Fruit fly (Drosophila melanogaster) whole organism, embryonic: ENCODE results near the gene IntS4.
A peak's percentile ranks its signal among the peaks of the same experiment; 100 is the strongest.

ENCODE experiments used
- Bteb2 ChIP-seq: fragments of 200-800 bp; sonication (Bioruptor generic); optimal IDR thresholded peaks from 2 replicates; lab custom pipeline; 2016; ENCODE audit warnings: missing biosample characterization, missing genetic modification characterization
- CG10209 ChIP-seq: fragments of 200-800 bp; sonication (Bioruptor generic); optimal IDR thresholded peaks from 3 replicates; lab custom pipeline; 2017; ENCODE audit warnings: missing biosample characterization, mild to moderate bottlenecking, missing genetic modification characterization, missing genetic modification reagents
- CG10431 ChIP-seq: fragments of 200-800 bp; sonication (Bioruptor generic); optimal IDR thresholded peaks from 3 replicates; lab custom pipeline; 2018; ENCODE audit warnings: missing biosample characterization, mild to moderate bottlenecking, missing genetic modification characterization
- CG12769 ChIP-seq: fragments of 200-800 bp; sonication (Bioruptor generic); optimal IDR thresholded peaks from 2 replicates; lab custom pipeline; 2019; ENCODE audit warnings: missing biosample characterization, mild to moderate bottlenecking, missing genetic modification characterization, moderate library complexity
- CG15479 ChIP-seq: fragments of 200-800 bp; sonication (Bioruptor generic); optimal IDR thresholded peaks from 3 replicates; lab custom pipeline; 2019; ENCODE audit warnings: missing biosample characterization, mild to moderate bottlenecking, missing genetic modification characterization, moderate library complexity
- CG1603 ChIP-seq: fragments of 200-800 bp; sonication (Bioruptor generic); optimal IDR thresholded peaks from 2 replicates; lab custom pipeline; 2019; ENCODE audit warnings: missing biosample characterization, mild to moderate bottlenecking, missing genetic modification characterization, moderate library complexity
- CG17328 ChIP-seq: fragments of 200-800 bp; sonication (Bioruptor generic); IDR thresholded peaks from 2 replicates; pipeline ENCODE4 v1.3.6; 2022; ENCODE audit warnings: missing biosample characterization, missing genetic modification characterization
- CG17361 ChIP-seq: fragments of 200-800 bp; sonication (Bioruptor generic); IDR thresholded peaks from 3 replicates; pipeline ENCODE4 v1.3.6; 2022; ENCODE audit warnings: missing biosample characterization, missing genetic modification characterization
- CG17829 ChIP-seq: fragments of 200-800 bp; optimal IDR thresholded peaks from 2 replicates; lab custom pipeline; 2019; ENCODE audit warnings: missing biosample characterization, mild to moderate bottlenecking, missing genetic modification characterization, moderate library complexity
- CG1832 ChIP-seq: fragments of 200-800 bp; sonication (Bioruptor generic); optimal IDR thresholded peaks from 2 replicates; lab custom pipeline; 2017; ENCODE audit warnings: missing biosample characterization, mild to moderate bottlenecking, missing genetic modification characterization, inconsistent platforms
- CG18619 ChIP-seq: fragments of 200-800 bp; sonication (Bioruptor generic); optimal IDR thresholded peaks from 3 replicates; lab custom pipeline; 2017; ENCODE audit warnings: missing biosample characterization, mild to moderate bottlenecking, missing genetic modification characterization
- CG2202 ChIP-seq: fragments of 200-800 bp; sonication (Bioruptor generic); optimal IDR thresholded peaks from 2 replicates; lab custom pipeline; 2018; ENCODE audit warnings: missing biosample characterization, mild to moderate bottlenecking, missing genetic modification characterization
- CG3065 ChIP-seq: fragments of 200-800 bp; sonication (Bioruptor generic); optimal IDR thresholded peaks from 2 replicates; lab custom pipeline; 2016; ENCODE audit warnings: missing biosample characterization, missing genetic modification characterization
- CG32767 ChIP-seq: fragments of 200-800 bp; sonication (Bioruptor generic); IDR thresholded peaks from 2 replicates; pipeline ENCODE4 v1.3.6; 2022; ENCODE audit warnings: missing biosample characterization, missing genetic modification characterization
- CG42726 ChIP-seq: fragments of 200-800 bp; sonication (Bioruptor generic); IDR thresholded peaks from 2 replicates; pipeline ENCODE4 v1.3.6; 2022; ENCODE audit warnings: missing biosample characterization, missing genetic modification characterization; ENCODE audit not compliant: partially characterized antibody
- CG4282 ChIP-seq: fragments of 200-800 bp; sonication (Bioruptor generic); optimal IDR thresholded peaks from 2 replicates; lab custom pipeline; 2016; ENCODE audit warnings: missing biosample characterization, missing genetic modification characterization
- CG7839 ChIP-seq: fragments of 200-800 bp; sonication (Bioruptor generic); optimal IDR thresholded peaks from 3 replicates; lab custom pipeline; 2018; ENCODE audit warnings: missing biosample characterization, mild to moderate bottlenecking, missing genetic modification characterization, moderate library complexity
- CG7987 ChIP-seq: fragments of 200-800 bp; sonication (Bioruptor generic); optimal IDR thresholded peaks from 2 replicates; lab custom pipeline; 2018; ENCODE audit warnings: missing biosample characterization, mild to moderate bottlenecking, missing genetic modification characterization, moderate library complexity
- CG9609 ChIP-seq: fragments of 200-800 bp; sonication (Bioruptor generic); optimal IDR thresholded peaks from 3 replicates; lab custom pipeline; 2016; ENCODE audit warnings: missing biosample characterization, missing genetic modification characterization
- D19A ChIP-seq: fragments of 200-800 bp; optimal IDR thresholded peaks from 3 replicates; lab custom pipeline; 2019; ENCODE audit warnings: missing biosample characterization, mild to moderate bottlenecking, missing genetic modification characterization, moderate library complexity
- Dref ChIP-seq: fragments of 200-800 bp; sonication (Bioruptor generic); IDR thresholded peaks from 2 replicates; pipeline ENCODE4 v1.3.6; 2022; ENCODE audit warnings: missing biosample characterization, missing genetic modification characterization
- E2f1 ChIP-seq: fragments of 200-800 bp; sonication (Bioruptor generic); IDR thresholded peaks from 2 replicates; pipeline ENCODE4 v1.3.6; 2022; ENCODE audit warnings: missing biosample characterization, missing genetic modification characterization
- HLH4C ChIP-seq: fragments of 200-800 bp; sonication (Bioruptor generic); IDR thresholded peaks from 3 replicates; pipeline ENCODE4 v1.3.6; 2022; ENCODE audit warnings: missing biosample characterization, missing genetic modification characterization; ENCODE audit not compliant: partially characterized antibody
- HLH54F ChIP-seq: fragments of 200-800 bp; sonication (Bioruptor generic); optimal IDR thresholded peaks from 3 replicates; lab custom pipeline; 2016; ENCODE audit warnings: missing biosample characterization, missing genetic modification characterization
- HmgD ChIP-seq: fragments of 200-800 bp; sonication (Bioruptor generic); optimal IDR thresholded peaks from 3 replicates; lab custom pipeline; 2016; ENCODE audit warnings: missing biosample characterization, missing genetic modification characterization
- HmgZ ChIP-seq: fragments of 200-800 bp; sonication (Bioruptor generic); optimal IDR thresholded peaks from 2 replicates; lab custom pipeline; 2018; ENCODE audit warnings: missing biosample characterization, mild to moderate bottlenecking, missing genetic modification characterization
- NFAT ChIP-seq: fragments of 200-800 bp; sonication (Bioruptor generic); IDR thresholded peaks from 2 replicates; pipeline ENCODE4 v1.3.6; 2022; ENCODE audit warnings: missing biosample characterization, missing genetic modification characterization
- Scr ChIP-seq: fragments of 200-800 bp; sonication (Bioruptor generic); IDR thresholded peaks from 2 replicates; pipeline ENCODE4 v1.3.6; 2022; ENCODE audit warnings: missing biosample characterization, missing genetic modification characterization; ENCODE audit not compliant: partially characterized antibody
- Six4 ChIP-seq: fragments of 200-800 bp; sonication (Bioruptor generic); optimal IDR thresholded peaks from 2 replicates; lab custom pipeline; 2016; ENCODE audit warnings: missing biosample characterization, missing genetic modification characterization
- caup ChIP-seq: fragments of 200-800 bp; sonication (Bioruptor generic); optimal IDR thresholded peaks from 3 replicates; lab custom pipeline; 2017; ENCODE audit warnings: missing biosample characterization, mild to moderate bottlenecking, missing genetic modification characterization, moderate library complexity; ENCODE audit not compliant: severe bottlenecking
- chinmo ChIP-seq: fragments of 200-800 bp; sonication (Bioruptor generic); IDR thresholded peaks from 4 replicates; pipeline ENCODE4 v1.3.6; 2022; ENCODE audit warnings: missing biosample characterization, missing genetic modification characterization; ENCODE audit not compliant: partially characterized antibody
- dm ChIP-seq: fragments of 200-800 bp; sonication (Bioruptor generic); optimal IDR thresholded peaks from 3 replicates; lab custom pipeline; 2016; ENCODE audit warnings: missing biosample characterization, missing genetic modification characterization
- fu2 ChIP-seq: fragments of 200-800 bp; sonication (Bioruptor generic); optimal IDR thresholded peaks from 2 replicates; lab custom pipeline; 2016; ENCODE audit warnings: missing biosample characterization, missing genetic modification characterization
- hbn ChIP-seq: fragments of 200-800 bp; sonication (Bioruptor generic); IDR thresholded peaks from 2 replicates; pipeline ENCODE4 v1.3.6; 2022; ENCODE audit warnings: missing biosample characterization, missing genetic modification characterization; ENCODE audit not compliant: partially characterized antibody
- her ChIP-seq: fragments of 200-800 bp; sonication (Bioruptor generic); optimal IDR thresholded peaks from 2 replicates; lab custom pipeline; 2016; ENCODE audit warnings: missing biosample characterization, missing genetic modification characterization
- kni ChIP-seq: fragments of 200-800 bp; sonication (Bioruptor generic); optimal IDR thresholded peaks from 3 replicates; lab custom pipeline; 2017; ENCODE audit warnings: mild to moderate bottlenecking, missing biosample characterization, missing genetic modification reagents, missing genetic modification characterization
- lbe ChIP-seq: fragments of 200-800 bp; sonication (Bioruptor generic); optimal IDR thresholded peaks from 2 replicates; lab custom pipeline; 2016; ENCODE audit warnings: missing biosample characterization, mild to moderate bottlenecking, missing genetic modification characterization
- mld ChIP-seq: fragments of 200-800 bp; sonication (Bioruptor generic); IDR thresholded peaks from 3 replicates; pipeline ENCODE4 v1.3.6; 2022; ENCODE audit warnings: missing biosample characterization, missing genetic modification characterization; ENCODE audit not compliant: partially characterized antibody
- onecut ChIP-seq: fragments of 200-800 bp; sonication (Bioruptor generic); IDR thresholded peaks from 2 replicates; pipeline ENCODE4 v1.3.6; 2022; ENCODE audit warnings: missing biosample characterization, missing genetic modification characterization
- peb ChIP-seq: fragments of 200-800 bp; sonication (Bioruptor generic); IDR thresholded peaks from 2 replicates; pipeline ENCODE4 v1.3.6; 2022; ENCODE audit warnings: missing biosample characterization, missing genetic modification characterization
- pita ChIP-seq: fragments of 200-800 bp; sonication (Bioruptor generic); optimal IDR thresholded peaks from 2 replicates; lab custom pipeline; 2017; ENCODE audit warnings: missing biosample characterization, mild to moderate bottlenecking, missing genetic modification characterization
- run ChIP-seq: fragments of 200-800 bp; sonication (Bioruptor generic); optimal IDR thresholded peaks from 3 replicates; lab custom pipeline; 2018; ENCODE audit warnings: missing biosample characterization, mild to moderate bottlenecking, missing genetic modification characterization
- sens ChIP-seq: fragments of 200-800 bp; sonication (Bioruptor generic); peaks from one replicate; lab custom pipeline; 2016; ENCODE audit warnings: missing biosample characterization, missing genetic modification characterization
- tin ChIP-seq: fragments of 200-800 bp; sonication (Bioruptor generic); optimal IDR thresholded peaks from 3 replicates; lab custom pipeline; 2016; ENCODE audit warnings: missing biosample characterization, missing genetic modification characterization
- unpg ChIP-seq: fragments of 200-800 bp; sonication (Bioruptor generic); optimal IDR thresholded peaks from 3 replicates; lab custom pipeline; 2018; ENCODE audit warnings: missing biosample characterization, mild to moderate bottlenecking, missing genetic modification characterization, moderate library complexity
- vnd ChIP-seq: fragments of 200-800 bp; sonication (Bioruptor generic); IDR thresholded peaks from 3 replicates; pipeline ENCODE4 v1.3.6; 2022; ENCODE audit warnings: missing biosample characterization, missing genetic modification characterization; ENCODE audit not compliant: partially characterized antibody
- wor ChIP-seq: fragments of 200-800 bp; sonication (Bioruptor generic); IDR thresholded peaks from 2 replicates; pipeline ENCODE4 v1.3.6; 2022; ENCODE audit warnings: missing biosample characterization, missing genetic modification characterization

The IntS4 gene

dm6 chrX:8561404-8562397, 3.1 kb upstream of the IntS4 start (continued):
- peak; percentile 59; the same call in 1 of the 3 replicates for TF ChIP-seq mld (GFP tag; lab: Robert Waterston, UW)
- TF ChIP-seq CG7987 (GFP tag; lab: Kevin White, UChicago), result no peak
- TF ChIP-seq HmgD (GFP tag; lab: Kevin White, UChicago), result no peak
- TF ChIP-seq run (tag; lab: Kevin White, UChicago), result no peak
- 0 out of 3 replicates have a peak, but pooled peaks have one; percentile 45 for TF ChIP-seq vnd (GFP tag; lab: Robert Waterston, UW)
- TF ChIP-seq CG17829 (tag; lab: Kevin White, UChicago), result no peak
- TF ChIP-seq HmgZ (tag; lab: Kevin White, UChicago), result peak; percentile 12
- no peak for TF ChIP-seq Six4 (GFP tag; lab: Kevin White, UChicago)
- no peak for TF ChIP-seq CG1832
- no peak for TF ChIP-seq CG10431
- TF ChIP-seq sens (GFP tag; lab: Kevin White, UChicago), result peak; percentile 84
- no peak; the same call in 1 of the 2 replicates for TF ChIP-seq E2f1
- TF ChIP-seq CG42726 (GFP tag; lab: Robert Waterston, UW), result no peak
- peak; percentile 69 for TF ChIP-seq CG1603 (tag; lab: Kevin White, UChicago)
- TF ChIP-seq CG9609 (GFP tag; lab: Kevin White, UChicago), result no peak
- peak; percentile 4 for TF ChIP-seq fu2
- TF ChIP-seq CG32767 (GFP tag; lab: Robert Waterston, UW), result no peak
- no peak for TF ChIP-seq D19A
- TF ChIP-seq unpg (GFP tag; lab: Kevin White, UChicago), result peak; percentile 28
- peak; percentile 63; the same call in 1 of the 3 replicates for TF ChIP-seq HLH4C
- TF ChIP-seq CG18619 (GFP tag; lab: Kevin White, UChicago), result peak; percentile 7
- no peak for TF ChIP-seq CG2202 (tag; lab: Kevin White, UChicago)
- peak; percentile 31 for TF ChIP-seq caup
- peak; percentile 28 for TF ChIP-seq HLH54F (GFP tag; lab: Kevin White, UChicago)
- TF ChIP-seq CG3065 (GFP tag; lab: Kevin White, UChicago), result no peak
- no peak for TF ChIP-seq Bteb2 (GFP tag; lab: Kevin White, UChicago)
- peak; percentile 70 for TF ChIP-seq CG12769 (tag; lab: Kevin White, UChicago)
- TF ChIP-seq Scr (GFP tag; lab: Robert Waterston, UW), result peak; percentile 55
- TF ChIP-seq kni (GFP tag; lab: Kevin White, UChicago), result peak; percentile 62
- peak; percentile 36 for TF ChIP-seq dm
- no peak for TF ChIP-seq tin
- peak; percentile 11 for TF ChIP-seq CG4282 (GFP tag; lab: Kevin White, UChicago)
- no peak for TF ChIP-seq CG17328
- peak; percentile 39; the same call in 1 of the 2 replicates for TF ChIP-seq hbn (GFP tag; lab: Robert Waterston, UW)
- TF ChIP-seq peb (GFP tag; lab: Robert Waterston, UW), result no peak
- TF ChIP-seq chinmo (GFP tag; lab: Robert Waterston, UW), result peak; percentile 68; the same call in 2 of the 4 replicates
- no peak for TF ChIP-seq wor (GFP tag; lab: Robert Waterston, UW)
- no peak for TF ChIP-seq pita (GFP tag; lab: Kevin White, UChicago)
- peak; percentile 61 for TF ChIP-seq lbe
- TF ChIP-seq CG10209 (GFP tag; lab: Kevin White, UChicago), result peak; percentile 20
- TF ChIP-seq her, result peak; percentile 32
- TF ChIP-seq CG17361 (GFP tag; lab: Robert Waterston, UW), result 0 out of 3 replicates have a peak, but pooled peaks have one; percentile 31
- peak; percentile 26; the same call in 1 of the 2 replicates for TF ChIP-seq NFAT (GFP tag; lab: Robert Waterston, UW)
- TF ChIP-seq Dref (GFP tag; lab: Robert Waterston, UW), result peak; percentile 63
- TF ChIP-seq CG15479 (GFP tag; lab: Kevin White, UChicago), result peak; percentile 83
- peak; percentile 14; the same call in 1 of the 2 replicates for TF ChIP-seq onecut (GFP tag; lab: Robert Waterston, UW)
- TF ChIP-seq CG7839, result peak; percentile 27
